Fruit fly (Drosophila melanogaster) whole organism, prepupa: ENCODE measurements around the gene CG13884.

ENCODE experiments used
- CG10669 ChIP-seq: fragments of 200-800 bp; sonication (Bioruptor generic); optimal IDR thresholded peaks from 3 replicates; lab custom pipeline; 2018; ENCODE audit warnings: missing biosample characterization, mild to moderate bottlenecking, missing genetic modification characterization, moderate library complexity
- CG11294 ChIP-seq: fragments of 200-800 bp; sonication (Bioruptor generic); IDR thresholded peaks from 2 replicates; pipeline ENCODE4 v1.3.6; 2022; ENCODE audit warnings: missing biosample characterization, missing genetic modification characterization
- CG15336 ChIP-seq: fragments of 200-800 bp; sonication (Bioruptor generic); IDR thresholded peaks from 2 replicates; pipeline ENCODE4 v1.3.6; 2022; ENCODE audit warnings: missing biosample characterization, missing genetic modification characterization
- CG16779 ChIP-seq: fragments of 200-800 bp; sonication (Bioruptor generic); optimal IDR thresholded peaks from 3 replicates; lab custom pipeline; 2017; ENCODE audit warnings: missing biosample characterization, mild to moderate bottlenecking, missing genetic modification characterization
- CG31627 ChIP-seq: fragments of 200-800 bp; sonication (Bioruptor generic); optimal IDR thresholded peaks from 3 replicates; lab custom pipeline; 2016; ENCODE audit warnings: missing biosample characterization, missing genetic modification characterization
- CG32006 ChIP-seq: fragments of 200-800 bp; sonication (Bioruptor generic); optimal IDR thresholded peaks from 3 replicates; lab custom pipeline; 2017; ENCODE audit warnings: missing biosample characterization, mild to moderate bottlenecking, missing genetic modification characterization
- CG34406 ChIP-seq: fragments of 200-800 bp; sonication (Bioruptor generic); optimal IDR thresholded peaks from 3 replicates; lab custom pipeline; 2016; ENCODE audit warnings: missing biosample characterization, missing genetic modification characterization
- CG3919 ChIP-seq: fragments of 200-800 bp; sonication (Bioruptor generic); optimal IDR thresholded peaks from 3 replicates; lab custom pipeline; 2016; ENCODE audit warnings: missing biosample characterization, missing genetic modification characterization
- CG4318 ChIP-seq: fragments of 200-800 bp; sonication (Bioruptor generic); optimal IDR thresholded peaks from 3 replicates; lab custom pipeline; 2017; ENCODE audit warnings: missing biosample characterization, mild to moderate bottlenecking, missing genetic modification characterization
- CG6163 ChIP-seq: fragments of 200-800 bp; sonication (Bioruptor generic); IDR thresholded peaks from 3 replicates; pipeline ENCODE4 v1.3.6; 2022; ENCODE audit warnings: missing biosample characterization, missing genetic modification characterization
- CG6276 ChIP-seq: fragments of 200-800 bp; sonication (Bioruptor generic); optimal IDR thresholded peaks from 2 replicates; lab custom pipeline; 2017; ENCODE audit warnings: missing biosample characterization, mild to moderate bottlenecking, missing genetic modification characterization
- CG6792 ChIP-seq: fragments of 200-800 bp; sonication (Bioruptor generic); optimal IDR thresholded peaks from 3 replicates; lab custom pipeline; 2016; ENCODE audit warnings: missing biosample characterization, missing genetic modification characterization
- CG6808 ChIP-seq: fragments of 200-800 bp; sonication (Bioruptor generic); optimal IDR thresholded peaks from 3 replicates; lab custom pipeline; 2017; ENCODE audit warnings: missing biosample characterization, missing genetic modification characterization, mild to moderate bottlenecking, moderate library complexity, missing genetic modification reagents
- CG6854 ChIP-seq: fragments of 200-800 bp; sonication (Bioruptor generic); optimal IDR thresholded peaks from 2 replicates; lab custom pipeline; 2017; ENCODE audit warnings: missing biosample characterization, mild to moderate bottlenecking, missing genetic modification characterization
- CG8119 ChIP-seq: fragments of 200-800 bp; sonication (Bioruptor generic); IDR thresholded peaks from 3 replicates; pipeline ENCODE4 v1.3.6; 2022; ENCODE audit warnings: missing biosample characterization, missing genetic modification characterization
- CG8319 ChIP-seq: fragments of 200-800 bp; sonication (Bioruptor generic); optimal IDR thresholded peaks from 3 replicates; lab custom pipeline; 2016; ENCODE audit warnings: missing biosample characterization, missing genetic modification characterization
- CG8632 ChIP-seq: fragments of 200-800 bp; sonication (Bioruptor generic); optimal IDR thresholded peaks from 3 replicates; lab custom pipeline; 2016; ENCODE audit warnings: missing biosample characterization, missing genetic modification characterization
- CG9139 ChIP-seq: fragments of 200-800 bp; sonication (Bioruptor generic); optimal IDR thresholded peaks from 3 replicates; lab custom pipeline; 2017; ENCODE audit warnings: missing biosample characterization, mild to moderate bottlenecking, missing genetic modification characterization
- Eip75B ChIP-seq: fragments of 200-800 bp; sonication (Bioruptor generic); optimal IDR thresholded peaks from 3 replicates; lab custom pipeline; 2016; ENCODE audit warnings: missing biosample characterization, missing genetic modification characterization
- Eip78C ChIP-seq: fragments of 200-800 bp; sonication (Bioruptor generic); peaks from one replicate; lab custom pipeline; 2016; ENCODE audit warnings: missing biosample characterization, missing genetic modification characterization
- Hr39 ChIP-seq: fragments of 200-800 bp; sonication (Bioruptor generic); optimal IDR thresholded peaks from 2 replicates; lab custom pipeline; 2016; ENCODE audit warnings: missing biosample characterization, missing genetic modification characterization
- Hr4 ChIP-seq: fragments of 200-800 bp; sonication (Bioruptor generic); optimal IDR thresholded peaks from 3 replicates; lab custom pipeline; 2016; ENCODE audit warnings: missing biosample characterization, missing genetic modification characterization
- Lpt ChIP-seq: fragments of 200-800 bp; sonication (Bioruptor generic); optimal IDR thresholded peaks from 3 replicates; lab custom pipeline; 2016; ENCODE audit warnings: missing biosample characterization, missing genetic modification characterization
- Met ChIP-seq: fragments of 200-800 bp; sonication (Bioruptor generic); optimal IDR thresholded peaks from 3 replicates; lab custom pipeline; 2016; ENCODE audit warnings: missing biosample characterization, missing genetic modification characterization
- OdsH ChIP-seq: fragments of 200-800 bp; sonication (Bioruptor generic); optimal IDR thresholded peaks from 3 replicates; lab custom pipeline; 2016; ENCODE audit warnings: missing biosample characterization, missing genetic modification characterization
- Smox ChIP-seq: fragments of 200-800 bp; sonication (Bioruptor generic); optimal IDR thresholded peaks from 3 replicates; lab custom pipeline; 2016; ENCODE audit warnings: missing biosample characterization, missing genetic modification characterization
- achi ChIP-seq: fragments of 200-800 bp; sonication (Bioruptor generic); optimal IDR thresholded peaks from 3 replicates; lab custom pipeline; 2016; ENCODE audit warnings: missing biosample characterization, missing genetic modification characterization
- acj6 ChIP-seq: fragments of 200-800 bp; sonication (Bioruptor generic); optimal IDR thresholded peaks from 3 replicates; lab custom pipeline; 2016; ENCODE audit warnings: missing biosample characterization, missing genetic modification characterization
- cyc ChIP-seq: fragments of 200-800 bp; sonication (Bioruptor generic); optimal IDR thresholded peaks from 3 replicates; lab custom pipeline; 2016; ENCODE audit warnings: missing biosample characterization, missing genetic modification characterization
- dac ChIP-seq: fragments of 200-800 bp; sonication (Bioruptor generic); optimal IDR thresholded peaks from 2 replicates; lab custom pipeline; 2017; ENCODE audit warnings: missing biosample characterization, mild to moderate bottlenecking, missing genetic modification characterization
- dsx ChIP-seq: fragments of 200-800 bp; optimal IDR thresholded peaks from 3 replicates; lab custom pipeline; 2019; ENCODE audit warnings: missing biosample characterization, mild to moderate bottlenecking, missing genetic modification characterization, moderate library complexity; ENCODE audit not compliant: poor library complexity, severe bottlenecking
- esn ChIP-seq: fragments of 200-800 bp; sonication (Bioruptor generic); optimal IDR thresholded peaks from 2 replicates; lab custom pipeline; 2016; ENCODE audit warnings: missing biosample characterization, mild to moderate bottlenecking, missing genetic modification characterization, moderate library complexity
- fd85E ChIP-seq: fragments of 200-800 bp; sonication (Bioruptor generic); optimal IDR thresholded peaks from 3 replicates; lab custom pipeline; 2016; ENCODE audit warnings: missing biosample characterization, missing genetic modification characterization
- lz ChIP-seq: fragments of 200-800 bp; sonication (Bioruptor generic); optimal IDR thresholded peaks from 3 replicates; lab custom pipeline; 2016; ENCODE audit warnings: missing biosample characterization, missing genetic modification characterization
- net ChIP-seq: fragments of 200-800 bp; sonication (Bioruptor generic); optimal IDR thresholded peaks from 3 replicates; lab custom pipeline; 2016; ENCODE audit warnings: missing biosample characterization, missing genetic modification characterization
- pdm3 ChIP-seq: fragments of 200-800 bp; sonication (Bioruptor generic); optimal IDR thresholded peaks from 3 replicates; lab custom pipeline; 2016; ENCODE audit warnings: missing biosample characterization, missing genetic modification characterization
- salr ChIP-seq, 2 experiments: fragments of 200-800 bp; sonication (Bioruptor generic); optimal IDR thresholded peaks; 3 replicates each; lab custom pipeline; 2016 to 2018; ENCODE audit warnings: missing biosample characterization in 2 of 2, missing genetic modification characterization in 2 of 2, mild to moderate bottlenecking in 1 of 2
- spab ChIP-seq: fragments of 200-800 bp; sonication (Bioruptor generic); optimal IDR thresholded peaks from 2 replicates; lab custom pipeline; 2017; ENCODE audit warnings: missing biosample characterization, mild to moderate bottlenecking, missing genetic modification characterization, missing genetic modification reagents
- ss ChIP-seq, 2 experiments: fragments of 200-800 bp; sonication (Bioruptor generic); optimal IDR thresholded peaks; 2 replicates in 1 of 2; 3 replicates in 1 of 2; lab custom pipeline; 2017 to 2018; ENCODE audit warnings: mild to moderate bottlenecking in 2 of 2, missing biosample characterization in 2 of 2, missing genetic modification characterization in 2 of 2, moderate library complexity in 1 of 2
- svp ChIP-seq: fragments of 200-800 bp; sonication (Bioruptor generic); peaks from one replicate; lab custom pipeline; 2016; ENCODE audit warnings: missing biosample characterization, missing genetic modification characterization
- topi ChIP-seq: fragments of 200-800 bp; sonication (Bioruptor generic); optimal IDR thresholded peaks from 3 replicates; lab custom pipeline; 2016; ENCODE audit warnings: missing biosample characterization, missing genetic modification characterization
- vri ChIP-seq: fragments of 200-800 bp; sonication (Bioruptor generic); optimal IDR thresholded peaks from 3 replicates; lab custom pipeline; 2016; ENCODE audit warnings: missing biosample characterization, mild to moderate bottlenecking, missing genetic modification characterization

Gene CG13884

dm6 chr3L:385095-385494 lies 18.9 kb upstream of the CG13884 start (continued):
- no peak for TF ChIP-seq CG4318 (GFP tag; lab: Kevin White, UChicago)
- peak; percentile 15 for TF ChIP-seq achi
- no peak for TF ChIP-seq CG15336 (GFP tag; lab: Robert Waterston, UW)
- TF ChIP-seq CG6854 (GFP tag; lab: Kevin White, UChicago), result no peak
- no peak for TF ChIP-seq fd85E (GFP tag; lab: Kevin White, UChicago)
- TF ChIP-seq Lpt (GFP tag; lab: Kevin White, UChicago), result no peak
- peak; percentile 13 for TF ChIP-seq CG31627 (GFP tag; lab: Kevin White, UChicago)
- peak; percentile 48 for TF ChIP-seq CG10669
- TF ChIP-seq dac (GFP tag; lab: Kevin White, UChicago), result no peak
- TF ChIP-seq CG8119 (GFP tag; lab: Robert Waterston, UW), result no peak
- TF ChIP-seq Hr39, result peak; percentile 7
- TF ChIP-seq CG8632 (GFP tag; lab: Kevin White, UChicago), result peak; percentile 22
- TF ChIP-seq CG11294, result no peak
- TF ChIP-seq CG34406 (GFP tag; lab: Kevin White, UChicago), result peak; percentile 11
- TF ChIP-seq CG6276 (GFP tag; lab: Kevin White, UChicago), result no peak
- no peak for TF ChIP-seq cyc (GFP tag; lab: Kevin White, UChicago)
- TF ChIP-seq net (GFP tag; lab: Kevin White, UChicago), result no peak
- no peak for TF ChIP-seq CG8319 (GFP tag; lab: Kevin White, UChicago)
- no peak for TF ChIP-seq salr (GFP tag; optimal IDR thresholded peaks at IDR 0.05; lab: Kevin White, UChicago)
- TF ChIP-seq CG32006, result no peak

DNA sequence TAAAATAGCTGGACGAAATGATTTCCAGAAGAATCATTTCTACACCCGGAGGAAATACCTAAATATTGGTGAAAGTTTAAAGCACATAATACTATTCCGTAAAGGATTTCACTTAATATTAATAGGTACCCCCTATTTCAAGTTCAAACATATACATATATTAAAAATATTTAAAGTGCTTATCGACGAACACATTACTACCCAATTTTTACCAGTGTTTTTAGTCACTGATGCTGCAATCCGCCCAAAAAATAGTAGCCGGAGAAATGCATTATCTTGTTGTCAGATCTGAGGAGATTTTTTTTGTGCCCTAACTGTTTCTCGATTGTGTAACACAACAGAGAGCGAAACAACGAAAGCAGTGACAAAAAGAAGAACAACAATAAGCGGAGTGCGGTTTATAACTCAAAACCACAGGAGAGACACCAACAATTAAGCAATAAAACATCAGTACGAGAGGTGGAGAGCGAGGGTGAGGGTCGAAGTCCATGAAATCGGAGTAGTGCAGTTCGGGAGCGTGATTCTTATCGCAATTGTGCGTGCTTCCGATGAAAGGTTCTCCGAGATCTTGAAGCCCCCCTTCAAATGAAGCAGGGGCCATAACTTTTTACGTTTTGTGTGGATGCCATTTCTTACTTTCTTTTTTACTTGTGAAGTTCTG lies 14.8 kb upstream of the CG13884 start:
- TF ChIP-seq topi (peak; percentile 34), CG9139 (GFP tag; lab: Kevin White, UChicago) (peak; percentile 39), vri (peak; percentile 36), acj6 (peak; percentile 1), esn (GFP tag; lab: Kevin White, UChicago) (peak; percentile 36), CG6163 (no peak), Met (GFP tag; lab: Kevin White, UChicago) (peak; percentile 23), svp (GFP tag; lab: Kevin White, UChicago) (peak; percentile 67), pdm3 (GFP tag; lab: Kevin White, UChicago) (peak; percentile 14), CG6276 (GFP tag; lab: Kevin White, UChicago) (no peak), cyc (GFP tag; lab: Kevin White, UChicago) (peak; percentile 19), CG10669 (no peak), Eip78C (GFP tag; lab: Kevin White, UChicago) (peak; percentile 61), OdsH (GFP tag; lab: Kevin White, UChicago) (no peak), CG6854 (GFP tag; lab: Kevin White, UChicago) (peak; percentile 39), CG32006 (no peak), CG6808 (GFP tag; lab: Kevin White, UChicago) (peak; percentile 33), ss (GFP tag; optimal IDR thresholded peaks at IDR 0.05; lab: Kevin White, UChicago) (peak; percentile 10 to 46), CG34406 (GFP tag; lab: Kevin White, UChicago) (peak; percentile 10), CG6792 (GFP tag; lab: Kevin White, UChicago) (no peak), Smox (GFP tag; lab: Kevin White, UChicago) (peak; percentile 35), Lpt (GFP tag; lab: Kevin White, UChicago) (no peak)

DNA sequence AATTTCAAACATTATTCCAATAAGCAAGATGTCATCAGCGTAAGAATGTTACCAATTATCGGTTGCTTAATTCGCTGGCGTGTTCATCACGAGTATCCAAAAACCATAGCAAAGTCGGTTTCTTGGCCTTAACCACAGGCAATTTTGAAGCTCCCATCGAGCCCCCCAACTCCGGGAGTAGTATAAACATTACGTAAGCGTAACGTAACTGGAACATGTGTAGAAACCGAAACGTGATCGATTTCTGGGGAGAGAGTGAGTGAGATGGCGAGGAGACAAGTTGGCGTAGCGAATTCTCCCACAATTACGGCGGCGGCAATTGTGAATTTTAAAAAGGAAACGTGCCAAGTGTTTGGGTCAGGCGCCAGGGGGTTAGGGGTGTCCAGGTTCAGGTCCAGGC lies 12.7 kb upstream of the CG13884 start:
- TF ChIP-seq CG6792 (GFP tag; lab: Kevin White, UChicago) (no peak), Hr4 (GFP tag; lab: Kevin White, UChicago) (no peak), CG9139 (GFP tag; lab: Kevin White, UChicago) (no peak), CG6276 (GFP tag; lab: Kevin White, UChicago) (no peak), CG16779 (no peak), dsx (GFP tag; lab: Kevin White, UChicago) (no peak), spab (GFP tag; lab: Kevin White, UChicago) (no peak), CG8119 (GFP tag; lab: Robert Waterston, UW) (no peak), CG11294 (no peak), svp (GFP tag; lab: Kevin White, UChicago) (no peak), vri (no peak), Met (GFP tag; lab: Kevin White, UChicago) (no peak), CG3919 (GFP tag; lab: Kevin White, UChicago) (no peak), CG31627 (GFP tag; lab: Kevin White, UChicago) (no peak), CG32006 (no peak), Eip75B (GFP tag; lab: Kevin White, UChicago) (no peak), Lpt (GFP tag; lab: Kevin White, UChicago) (no peak), CG6808 (GFP tag; lab: Kevin White, UChicago) (no peak), lz (GFP tag; lab: Kevin White, UChicago) (no peak)
